Worm (Caenorhabditis elegans): ENCODE results near the gene C03B1.9.

DNA sequence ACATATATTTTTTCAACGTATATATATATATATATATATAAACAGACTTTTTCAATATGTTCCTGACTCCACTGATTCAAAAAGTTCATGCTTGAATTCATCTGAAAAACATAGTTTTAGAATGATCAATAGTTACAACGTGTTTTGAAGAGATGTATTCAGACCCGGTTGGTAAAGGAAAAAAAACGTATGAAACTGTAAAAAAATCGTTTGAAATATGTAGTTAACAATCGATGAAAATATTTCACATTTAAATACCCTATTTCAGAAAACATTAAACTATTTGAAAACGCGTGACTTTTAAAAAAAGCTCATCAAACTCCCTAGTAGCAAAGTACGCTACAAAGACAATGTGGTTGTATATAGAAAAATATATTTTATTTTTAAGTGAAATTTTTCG is 13.7 kb upstream of the C03B1.9 start, which contains the start of gene C03B1.14:
- TF ChIP-seq nhr-90 (tag; optimal IDR thresholded peaks at IDR 0.05; ENCODE audit: poor library complexity) (no peak), fkh-10 (GFP tag; optimal IDR thresholded peaks at IDR 0.05) (no peak), tbx-2 (tag; optimal IDR thresholded peaks at IDR 0.05) (no peak), snpc-4 (tag; optimal IDR thresholded peaks at IDR 0.05) (no peak), nhr-76 (tag; optimal IDR thresholded peaks at IDR 0.05) (no peak), nhr-11 (tag; optimal IDR thresholded peaks at IDR 0.05) (no peak), pax-3 (tag; optimal IDR thresholded peaks at IDR 0.05) (no peak)
